Worm (Caenorhabditis elegans): ENCODE data around the gene nhr-110.

- TF ChIP-seq lin-13 (GFP tag; optimal IDR thresholded peaks at IDR 0.05) (no peak), ceh-82 (tag; optimal IDR thresholded peaks at IDR 0.05) (no peak), nhr-28 (tag; optimal IDR thresholded peaks at IDR 0.05) (no peak), nhr-102 (tag; optimal IDR thresholded peaks at IDR 0.05) (no peak)
Measured at ce11 chrV:1631148-1631547, 6.9 kb upstream of the nhr-110 start, which contains the start of gene Y46H3D.8.

Measured in whole organism, L4 larva.